Worm (Caenorhabditis elegans) whole organism, L3 larva: Measurements from ENCODE around the gene W06F12.2.

Experiments
- skn-1 ChIP-seq: fragments of 150-350 bp; optimal IDR thresholded peaks from 2 replicates; lab custom pipeline; 2014; ENCODE audit warnings: missing biosample characterization, missing genetic modification characterization
- snpc-4 ChIP-seq: fragments of 150-350 bp; optimal IDR thresholded peaks from 2 replicates; lab custom pipeline; 2014; ENCODE audit warnings: missing biosample characterization, missing genetic modification characterization

DNA sequence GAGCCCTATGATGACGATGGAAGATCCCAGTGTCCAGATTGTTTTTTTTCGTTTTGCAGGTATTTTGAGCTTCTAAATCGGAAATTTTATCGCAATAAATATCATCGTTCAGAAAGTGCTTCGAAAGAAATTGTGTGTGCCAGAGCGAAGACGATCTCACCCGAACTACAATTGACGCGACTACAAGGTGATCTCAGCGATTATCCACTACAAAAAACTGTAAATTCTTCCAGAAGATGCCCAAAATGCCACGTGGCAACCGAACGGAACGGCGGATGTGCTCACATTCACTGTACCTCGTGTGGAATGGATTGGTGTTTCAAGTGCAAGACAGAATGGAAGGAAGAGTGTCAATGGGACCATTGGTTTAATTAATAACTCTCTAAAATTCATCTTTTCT is 41.4 kb upstream of the W06F12.2 start, which contains the start of gene mdt-29:
- TF ChIP-seq snpc-4 (tag; lab: Kevin White, UChicago) (no peak), skn-1 (tag; lab: Kevin White, UChicago) (no peak)
